Fruit fly (Drosophila melanogaster) whole organism, prepupa: ENCODE data around the gene Sdic3.

ENCODE experiments used
- Blimp-1 ChIP-seq: fragments of 200-800 bp; sonication (Bioruptor generic); optimal IDR thresholded peaks from 3 replicates; lab custom pipeline; 2017; ENCODE audit warnings: missing biosample characterization, missing genetic modification characterization, mild to moderate bottlenecking, moderate library complexity, missing genetic modification reagents
- CG10669 ChIP-seq: fragments of 200-800 bp; sonication (Bioruptor generic); optimal IDR thresholded peaks from 3 replicates; lab custom pipeline; 2018; ENCODE audit warnings: missing biosample characterization, mild to moderate bottlenecking, missing genetic modification characterization, moderate library complexity
- CG15336 ChIP-seq: fragments of 200-800 bp; sonication (Bioruptor generic); IDR thresholded peaks from 2 replicates; pipeline ENCODE4 v1.3.6; 2022; ENCODE audit warnings: missing biosample characterization, missing genetic modification characterization
- CG1621 ChIP-seq: fragments of 200-800 bp; sonication (Bioruptor generic); optimal IDR thresholded peaks from 3 replicates; lab custom pipeline; 2018; ENCODE audit warnings: missing biosample characterization, mild to moderate bottlenecking, missing genetic modification characterization
- CG16779 ChIP-seq: fragments of 200-800 bp; sonication (Bioruptor generic); optimal IDR thresholded peaks from 3 replicates; lab custom pipeline; 2017; ENCODE audit warnings: missing biosample characterization, mild to moderate bottlenecking, missing genetic modification characterization
- CG3032 ChIP-seq: fragments of 200-800 bp; optimal IDR thresholded peaks from 2 replicates; lab custom pipeline; 2019; ENCODE audit warnings: missing biosample characterization, mild to moderate bottlenecking, missing genetic modification characterization, moderate library complexity
- CG31627 ChIP-seq: fragments of 200-800 bp; sonication (Bioruptor generic); optimal IDR thresholded peaks from 3 replicates; lab custom pipeline; 2016; ENCODE audit warnings: missing biosample characterization, missing genetic modification characterization
- CG32006 ChIP-seq: fragments of 200-800 bp; sonication (Bioruptor generic); optimal IDR thresholded peaks from 3 replicates; lab custom pipeline; 2017; ENCODE audit warnings: missing biosample characterization, mild to moderate bottlenecking, missing genetic modification characterization
- CG34406 ChIP-seq: fragments of 200-800 bp; sonication (Bioruptor generic); optimal IDR thresholded peaks from 3 replicates; lab custom pipeline; 2016; ENCODE audit warnings: missing biosample characterization, missing genetic modification characterization
- CG3919 ChIP-seq: fragments of 200-800 bp; sonication (Bioruptor generic); optimal IDR thresholded peaks from 3 replicates; lab custom pipeline; 2016; ENCODE audit warnings: missing biosample characterization, missing genetic modification characterization
- CG4318 ChIP-seq: fragments of 200-800 bp; sonication (Bioruptor generic); optimal IDR thresholded peaks from 3 replicates; lab custom pipeline; 2017; ENCODE audit warnings: missing biosample characterization, mild to moderate bottlenecking, missing genetic modification characterization
- CG6163 ChIP-seq: fragments of 200-800 bp; sonication (Bioruptor generic); IDR thresholded peaks from 3 replicates; pipeline ENCODE4 v1.3.6; 2022; ENCODE audit warnings: missing biosample characterization, missing genetic modification characterization
- CG6808 ChIP-seq: fragments of 200-800 bp; sonication (Bioruptor generic); optimal IDR thresholded peaks from 3 replicates; lab custom pipeline; 2017; ENCODE audit warnings: missing biosample characterization, missing genetic modification characterization, mild to moderate bottlenecking, moderate library complexity, missing genetic modification reagents
- CG7368 ChIP-seq: fragments of 200-800 bp; sonication (Bioruptor generic); optimal IDR thresholded peaks from 3 replicates; lab custom pipeline; 2016; ENCODE audit warnings: missing biosample characterization, missing genetic modification characterization
- CG8119 ChIP-seq: fragments of 200-800 bp; sonication (Bioruptor generic); IDR thresholded peaks from 3 replicates; pipeline ENCODE4 v1.3.6; 2022; ENCODE audit warnings: missing biosample characterization, missing genetic modification characterization
- CG8319 ChIP-seq: fragments of 200-800 bp; sonication (Bioruptor generic); optimal IDR thresholded peaks from 3 replicates; lab custom pipeline; 2016; ENCODE audit warnings: missing biosample characterization, missing genetic modification characterization
- CG8632 ChIP-seq: fragments of 200-800 bp; sonication (Bioruptor generic); optimal IDR thresholded peaks from 3 replicates; lab custom pipeline; 2016; ENCODE audit warnings: missing biosample characterization, missing genetic modification characterization
- CG9139 ChIP-seq: fragments of 200-800 bp; sonication (Bioruptor generic); optimal IDR thresholded peaks from 3 replicates; lab custom pipeline; 2017; ENCODE audit warnings: missing biosample characterization, mild to moderate bottlenecking, missing genetic modification characterization
- Eip78C ChIP-seq: fragments of 200-800 bp; sonication (Bioruptor generic); peaks from one replicate; lab custom pipeline; 2016; ENCODE audit warnings: missing biosample characterization, missing genetic modification characterization
- Eip93F ChIP-seq: fragments of 200-800 bp; sonication (Bioruptor generic); optimal IDR thresholded peaks from 2 replicates; lab custom pipeline; 2016; ENCODE audit warnings: missing biosample characterization, mild to moderate bottlenecking, missing genetic modification characterization
- Ets21C ChIP-seq: fragments of 200-800 bp; sonication (Bioruptor generic); optimal IDR thresholded peaks from 3 replicates; lab custom pipeline; 2016; ENCODE audit warnings: missing biosample characterization, missing genetic modification characterization
- Gug ChIP-seq: fragments of 200-800 bp; sonication (Bioruptor generic); IDR thresholded peaks from 2 replicates; pipeline ENCODE4 v1.3.6; 2022; ENCODE audit warnings: missing biosample characterization, missing genetic modification characterization
- Hr39 ChIP-seq: fragments of 200-800 bp; sonication (Bioruptor generic); optimal IDR thresholded peaks from 2 replicates; lab custom pipeline; 2016; ENCODE audit warnings: missing biosample characterization, missing genetic modification characterization
- Hr4 ChIP-seq: fragments of 200-800 bp; sonication (Bioruptor generic); optimal IDR thresholded peaks from 3 replicates; lab custom pipeline; 2016; ENCODE audit warnings: missing biosample characterization, missing genetic modification characterization
- Lpt ChIP-seq: fragments of 200-800 bp; sonication (Bioruptor generic); optimal IDR thresholded peaks from 3 replicates; lab custom pipeline; 2016; ENCODE audit warnings: missing biosample characterization, missing genetic modification characterization
- OdsH ChIP-seq: fragments of 200-800 bp; sonication (Bioruptor generic); optimal IDR thresholded peaks from 3 replicates; lab custom pipeline; 2016; ENCODE audit warnings: missing biosample characterization, missing genetic modification characterization
- Sox102F ChIP-seq: fragments of 200-800 bp; sonication (Bioruptor generic); optimal IDR thresholded peaks from 2 replicates; lab custom pipeline; 2016; ENCODE audit warnings: missing biosample characterization, mild to moderate bottlenecking, missing genetic modification characterization
- Sox14 ChIP-seq: fragments of 200-800 bp; sonication (Bioruptor generic); optimal IDR thresholded peaks from 3 replicates; lab custom pipeline; 2016; ENCODE audit warnings: missing biosample characterization, missing genetic modification characterization
- Sox15 ChIP-seq: fragments of 200-800 bp; sonication (Bioruptor generic); optimal IDR thresholded peaks from 3 replicates; lab custom pipeline; 2016; ENCODE audit warnings: missing biosample characterization, missing genetic modification characterization
- acj6 ChIP-seq: fragments of 200-800 bp; sonication (Bioruptor generic); optimal IDR thresholded peaks from 3 replicates; lab custom pipeline; 2016; ENCODE audit warnings: missing biosample characterization, missing genetic modification characterization
- dac ChIP-seq: fragments of 200-800 bp; sonication (Bioruptor generic); optimal IDR thresholded peaks from 2 replicates; lab custom pipeline; 2017; ENCODE audit warnings: missing biosample characterization, mild to moderate bottlenecking, missing genetic modification characterization
- dsx ChIP-seq: fragments of 200-800 bp; optimal IDR thresholded peaks from 3 replicates; lab custom pipeline; 2019; ENCODE audit warnings: missing biosample characterization, mild to moderate bottlenecking, missing genetic modification characterization, moderate library complexity; ENCODE audit not compliant: poor library complexity, severe bottlenecking
- eg ChIP-seq: fragments of 200-800 bp; sonication (Bioruptor generic); IDR thresholded peaks from 3 replicates; pipeline ENCODE4 v1.3.6; 2022; ENCODE audit warnings: missing biosample characterization, missing genetic modification characterization
- esn ChIP-seq: fragments of 200-800 bp; sonication (Bioruptor generic); optimal IDR thresholded peaks from 2 replicates; lab custom pipeline; 2016; ENCODE audit warnings: missing biosample characterization, mild to moderate bottlenecking, missing genetic modification characterization, moderate library complexity
- fd59A ChIP-seq: fragments of 200-800 bp; sonication (Bioruptor generic); optimal IDR thresholded peaks from 2 replicates; lab custom pipeline; 2017; ENCODE audit warnings: missing biosample characterization, mild to moderate bottlenecking, missing genetic modification characterization, missing genetic modification reagents
- fd85E ChIP-seq: fragments of 200-800 bp; sonication (Bioruptor generic); optimal IDR thresholded peaks from 3 replicates; lab custom pipeline; 2016; ENCODE audit warnings: missing biosample characterization, missing genetic modification characterization
- fkh ChIP-seq: fragments of 200-800 bp; sonication (Bioruptor generic); optimal IDR thresholded peaks from 3 replicates; lab custom pipeline; 2017; ENCODE audit warnings: missing biosample characterization, mild to moderate bottlenecking, missing genetic modification characterization, moderate library complexity
- lz ChIP-seq: fragments of 200-800 bp; sonication (Bioruptor generic); optimal IDR thresholded peaks from 3 replicates; lab custom pipeline; 2016; ENCODE audit warnings: missing biosample characterization, missing genetic modification characterization
- net ChIP-seq: fragments of 200-800 bp; sonication (Bioruptor generic); optimal IDR thresholded peaks from 3 replicates; lab custom pipeline; 2016; ENCODE audit warnings: missing biosample characterization, missing genetic modification characterization
- pdm3 ChIP-seq: fragments of 200-800 bp; sonication (Bioruptor generic); optimal IDR thresholded peaks from 3 replicates; lab custom pipeline; 2016; ENCODE audit warnings: missing biosample characterization, missing genetic modification characterization
- salr ChIP-seq, 2 experiments: fragments of 200-800 bp; sonication (Bioruptor generic); optimal IDR thresholded peaks; 3 replicates each; lab custom pipeline; 2016 to 2018; ENCODE audit warnings: missing biosample characterization in 2 of 2, missing genetic modification characterization in 2 of 2, mild to moderate bottlenecking in 1 of 2
- spab ChIP-seq: fragments of 200-800 bp; sonication (Bioruptor generic); optimal IDR thresholded peaks from 2 replicates; lab custom pipeline; 2017; ENCODE audit warnings: missing biosample characterization, mild to moderate bottlenecking, missing genetic modification characterization, missing genetic modification reagents
- ss ChIP-seq, 2 experiments: fragments of 200-800 bp; sonication (Bioruptor generic); optimal IDR thresholded peaks; 2 replicates in 1 of 2; 3 replicates in 1 of 2; lab custom pipeline; 2017 to 2018; ENCODE audit warnings: mild to moderate bottlenecking in 2 of 2, missing biosample characterization in 2 of 2, missing genetic modification characterization in 2 of 2, moderate library complexity in 1 of 2
- svp ChIP-seq: fragments of 200-800 bp; sonication (Bioruptor generic); peaks from one replicate; lab custom pipeline; 2016; ENCODE audit warnings: missing biosample characterization, missing genetic modification characterization
- vri ChIP-seq: fragments of 200-800 bp; sonication (Bioruptor generic); optimal IDR thresholded peaks from 3 replicates; lab custom pipeline; 2016; ENCODE audit warnings: missing biosample characterization, mild to moderate bottlenecking, missing genetic modification characterization

The Sdic3 gene

DNA sequence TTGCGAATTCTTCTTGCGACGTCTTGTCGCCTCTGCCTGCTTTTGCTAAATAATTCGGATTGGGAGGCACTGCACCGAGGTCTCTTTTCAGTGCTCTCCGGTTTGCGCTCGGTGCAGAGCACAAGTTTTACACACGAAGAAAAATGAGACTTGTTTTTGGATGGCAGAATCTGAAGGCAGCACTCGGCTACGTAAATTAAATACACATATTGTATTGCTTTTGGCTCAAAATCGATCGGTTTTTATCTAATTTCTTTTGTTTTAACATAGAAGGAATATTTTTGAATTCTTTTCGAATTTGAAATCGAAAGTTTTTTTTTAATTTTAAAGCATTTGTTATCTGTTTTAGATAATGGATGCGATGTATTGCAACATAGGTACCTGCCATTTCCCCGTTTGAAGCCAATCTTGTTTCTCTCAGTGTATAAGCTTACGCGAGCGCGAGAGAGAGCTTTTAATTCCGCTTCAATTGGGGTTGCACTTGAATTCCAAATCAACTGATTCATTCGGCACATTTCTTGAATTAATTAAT is 20.5 kb downstream of the Sdic3 start, which contains the start of gene AnxB10 (continued):
- peak; percentile 82 to 92 for TF ChIP-seq ss (GFP tag; optimal IDR thresholded peaks at IDR 0.05; lab: Kevin White, UChicago)
- peak; percentile 99 for TF ChIP-seq Eip78C (GFP tag; lab: Kevin White, UChicago)
- TF ChIP-seq fd85E (GFP tag; lab: Kevin White, UChicago) = peak; percentile 81
- peak; percentile 96 for TF ChIP-seq esn (GFP tag; lab: Kevin White, UChicago)
- TF ChIP-seq Hr4 = peak; percentile 93
- peak; percentile 92 for TF ChIP-seq Ets21C
- TF ChIP-seq lz (GFP tag; lab: Kevin White, UChicago) = peak; percentile 96
- peak; percentile 91 for TF ChIP-seq fd59A (GFP tag; lab: Kevin White, UChicago)

DNA sequence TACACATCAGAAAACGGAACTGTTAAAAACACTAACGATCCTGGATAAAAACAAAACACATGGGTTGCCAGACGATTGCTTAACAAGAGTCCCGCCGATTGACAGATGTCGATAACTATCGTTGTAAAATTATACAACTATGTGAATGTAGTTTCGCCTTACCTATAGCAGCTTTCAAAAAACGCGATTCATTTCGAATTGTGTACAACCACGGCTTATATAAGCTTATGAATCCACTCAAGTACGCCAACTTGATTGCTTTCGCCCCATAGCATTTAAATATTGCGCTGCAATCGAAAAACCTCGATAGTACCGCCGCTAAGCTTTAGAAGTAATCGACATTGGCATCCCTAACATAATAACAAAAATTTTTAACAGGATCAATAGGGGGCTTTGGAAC is 24.1 kb downstream of the Sdic3 start, which contains the start of the genes CG9581 and CG9578:
CG9581 (minus strand) TSS at position 84 of the 400 bp plus-strand sequence.
CG9578 (plus strand) TSS at position 325 of the 400 bp plus-strand sequence.
- no peak for TF ChIP-seq net (GFP tag; lab: Kevin White, UChicago)
- no peak for TF ChIP-seq acj6
- TF ChIP-seq CG8319 = no peak
- TF ChIP-seq Hr39 (GFP tag; lab: Kevin White, UChicago) = no peak
- no peak for TF ChIP-seq CG7368 (GFP tag; lab: Kevin White, UChicago)
- TF ChIP-seq CG3032 = peak; percentile 25
- TF ChIP-seq fkh (GFP tag; lab: Kevin White, UChicago) = peak; percentile 52
- no peak for TF ChIP-seq CG31627 (GFP tag; lab: Kevin White, UChicago)
- no peak for TF ChIP-seq vri (GFP tag; lab: Kevin White, UChicago)
- TF ChIP-seq fd85E (GFP tag; lab: Kevin White, UChicago) = no peak
- TF ChIP-seq ss (GFP tag; optimal IDR thresholded peaks at IDR 0.05; lab: Kevin White, UChicago) = no peak
- no peak for TF ChIP-seq CG34406 (GFP tag; lab: Kevin White, UChicago)
- TF ChIP-seq CG32006 (GFP tag; lab: Kevin White, UChicago) = no peak

DNA sequence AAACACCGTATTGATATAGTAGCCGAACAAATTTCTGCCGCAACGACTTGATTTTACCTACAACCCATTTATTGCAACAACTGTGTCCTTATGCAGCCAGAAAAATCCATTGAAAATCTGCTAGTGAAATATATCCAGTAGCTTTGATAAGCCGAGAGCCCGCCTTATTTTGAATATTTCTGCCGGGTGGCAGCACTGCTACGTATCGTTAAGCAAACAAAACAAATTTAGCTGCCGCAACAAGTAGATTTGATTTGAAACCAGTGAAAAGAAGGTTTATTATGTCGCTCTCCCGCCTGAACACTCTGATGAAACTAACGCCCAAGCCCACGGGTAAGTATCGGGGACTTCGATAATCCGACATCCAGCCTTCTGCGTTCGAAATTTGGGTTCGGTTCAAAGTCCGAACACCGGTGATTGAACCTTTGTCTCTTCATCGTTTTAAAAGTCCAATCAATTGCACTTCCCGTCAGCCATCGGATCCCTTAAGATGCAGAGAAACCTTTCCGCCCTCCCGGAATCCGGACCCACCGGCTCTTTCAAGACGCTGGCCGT is 27.5 kb downstream of the Sdic3 start, which contains the start of gene CG9577:
CG9577 (plus strand) TSS at position 190 of the 555 bp plus-strand sequence.
- TF ChIP-seq eg (GFP tag; lab: Robert Waterston, UW) = peak; percentile 50; the same call in 1 of the 3 replicates
- peak; percentile 50; the same call in 1 of the 3 replicates for TF ChIP-seq CG6163 (GFP tag; lab: Robert Waterston, UW)
- peak; percentile 12 for TF ChIP-seq dsx (GFP tag; lab: Kevin White, UChicago)
- no peak for TF ChIP-seq Lpt
- TF ChIP-seq CG1621 (tag; lab: Kevin White, UChicago) = peak; percentile 71
- TF ChIP-seq Blimp-1 = peak; percentile 11
- peak; percentile 48 for TF ChIP-seq net (GFP tag; lab: Kevin White, UChicago)
- peak; percentile 75 for TF ChIP-seq CG16779
- no peak for TF ChIP-seq Hr39 (GFP tag; lab: Kevin White, UChicago)
- peak; percentile 92 for TF ChIP-seq CG9139
- TF ChIP-seq Sox15 (GFP tag; lab: Kevin White, UChicago) = no peak
- no peak for TF ChIP-seq Ets21C
- TF ChIP-seq CG8119 (GFP tag; lab: Robert Waterston, UW) = peak; percentile 57; the same call in 2 of the 3 replicates
- TF ChIP-seq CG8319 = no peak
- TF ChIP-seq CG32006 (GFP tag; lab: Kevin White, UChicago) = peak; percentile 1
- TF ChIP-seq pdm3 = no peak
- peak; percentile 25 for TF ChIP-seq Sox14 (GFP tag; lab: Kevin White, UChicago)
- no peak for TF ChIP-seq lz (GFP tag; lab: Kevin White, UChicago)
- TF ChIP-seq CG15336 (GFP tag; lab: Robert Waterston, UW) = peak; percentile 49; the same call in 1 of the 2 replicates
- peak; percentile 56 for TF ChIP-seq CG10669 (GFP tag; lab: Kevin White, UChicago)
- peak; percentile 25 for TF ChIP-seq Eip78C (GFP tag; lab: Kevin White, UChicago)
- TF ChIP-seq salr (GFP tag; optimal IDR thresholded peaks at IDR 0.05; lab: Kevin White, UChicago) = peak in 1 of 2 experiments; percentile 36
- TF ChIP-seq Eip93F (GFP tag; lab: Kevin White, UChicago) = no peak
- TF ChIP-seq CG3919 (GFP tag; lab: Kevin White, UChicago) = peak; percentile 33
- no peak for TF ChIP-seq CG8632 (GFP tag; lab: Kevin White, UChicago)
- TF ChIP-seq spab (GFP tag; lab: Kevin White, UChicago) = peak; percentile 68
- peak; percentile 87 for TF ChIP-seq CG6808
- TF ChIP-seq CG4318 = no peak
- TF ChIP-seq CG34406 (GFP tag; lab: Kevin White, UChicago) = no peak
- peak; percentile 12 for TF ChIP-seq CG3032
- TF ChIP-seq svp = peak; percentile 78
- TF ChIP-seq OdsH (GFP tag; lab: Kevin White, UChicago) = no peak
- no peak for TF ChIP-seq dac
- no peak for TF ChIP-seq Gug (GFP tag; lab: Robert Waterston, UW)
- TF ChIP-seq Sox102F (GFP tag; lab: Kevin White, UChicago) = no peak
